Fruit fly (Drosophila melanogaster) whole organism, embryonic: Measurements from ENCODE around the gene Bem46.

Experiments
- Abd-B ChIP-seq: fragments of 200-800 bp; sonication (Bioruptor generic); optimal IDR thresholded peaks from 2 replicates; lab custom pipeline; 2018; ENCODE audit warnings: missing biosample characterization, mild to moderate bottlenecking, missing genetic modification characterization, moderate library complexity
- CG10267 ChIP-seq: fragments of 200-800 bp; sonication (Bioruptor generic); optimal IDR thresholded peaks from 2 replicates; lab custom pipeline; 2018; ENCODE audit warnings: missing biosample characterization, mild to moderate bottlenecking, missing genetic modification characterization, moderate library complexity
- CG10979 ChIP-seq: fragments of 200-800 bp; sonication (Bioruptor generic); optimal IDR thresholded peaks from 2 replicates; lab custom pipeline; 2018; ENCODE audit warnings: missing biosample characterization, mild to moderate bottlenecking, missing genetic modification characterization, moderate library complexity
- CG12659 ChIP-seq: fragments of 200-800 bp; sonication (Bioruptor generic); optimal IDR thresholded peaks from 3 replicates; lab custom pipeline; 2017; ENCODE audit warnings: mild to moderate bottlenecking, missing biosample characterization, missing genetic modification reagents, missing genetic modification characterization
- CG13287 ChIP-seq: fragments of 200-800 bp; sonication (Bioruptor generic); IDR thresholded peaks from 2 replicates; pipeline ENCODE4 v1.3.6; 2022; ENCODE audit warnings: missing biosample characterization, missing genetic modification characterization; ENCODE audit not compliant: partially characterized antibody
- CG1603 ChIP-seq: fragments of 200-800 bp; sonication (Bioruptor generic); optimal IDR thresholded peaks from 2 replicates; lab custom pipeline; 2019; ENCODE audit warnings: missing biosample characterization, mild to moderate bottlenecking, missing genetic modification characterization, moderate library complexity
- CG16813 ChIP-seq: fragments of 200-800 bp; sonication (Bioruptor generic); IDR thresholded peaks from 3 replicates; pipeline ENCODE4 v1.3.6; 2022; ENCODE audit warnings: missing biosample characterization, missing genetic modification characterization; ENCODE audit not compliant: partially characterized antibody
- CG18011 ChIP-seq: fragments of 200-800 bp; sonication (Bioruptor generic); optimal IDR thresholded peaks from 2 replicates; lab custom pipeline; 2017; ENCODE audit warnings: missing biosample characterization, missing genetic modification characterization, mild to moderate bottlenecking, moderate library complexity, missing genotype
- CG2116 ChIP-seq: fragments of 200-800 bp; sonication (Bioruptor generic); optimal IDR thresholded peaks from 3 replicates; lab custom pipeline; 2018; ENCODE audit warnings: missing biosample characterization, mild to moderate bottlenecking, missing genetic modification characterization
- CG42726 ChIP-seq: fragments of 200-800 bp; sonication (Bioruptor generic); IDR thresholded peaks from 2 replicates; pipeline ENCODE4 v1.3.6; 2022; ENCODE audit warnings: missing biosample characterization, missing genetic modification characterization; ENCODE audit not compliant: partially characterized antibody
- CG4360 ChIP-seq: fragments of 200-800 bp; sonication (Bioruptor generic); IDR thresholded peaks from 2 replicates; pipeline ENCODE4 v1.3.6; 2022; ENCODE audit warnings: missing biosample characterization, missing genetic modification characterization
- CG4617 ChIP-seq: fragments of 200-800 bp; sonication (Bioruptor generic); optimal IDR thresholded peaks from 3 replicates; lab custom pipeline; 2016; ENCODE audit warnings: missing biosample characterization, missing genetic modification characterization, borderline replicate concordance
- CG6272 ChIP-seq: fragments of 200-800 bp; sonication (Bioruptor generic); IDR thresholded peaks from 2 replicates; pipeline ENCODE4 v1.3.6; 2022; ENCODE audit warnings: missing biosample characterization, missing genetic modification characterization
- CG6654 ChIP-seq: fragments of 200-800 bp; sonication (Bioruptor generic); optimal IDR thresholded peaks from 2 replicates; lab custom pipeline; 2017; ENCODE audit warnings: missing biosample characterization, mild to moderate bottlenecking, missing genetic modification characterization
- CG6765 ChIP-seq: fragments of 200-800 bp; sonication (Bioruptor generic); optimal IDR thresholded peaks from 3 replicates; lab custom pipeline; 2017; ENCODE audit warnings: missing biosample characterization, mild to moderate bottlenecking, missing genetic modification characterization
- CG7372 ChIP-seq: fragments of 200-800 bp; sonication (Bioruptor generic); IDR thresholded peaks from 2 replicates; pipeline ENCODE4 v1.3.6; 2022; ENCODE audit warnings: missing biosample characterization, missing genetic modification characterization
- CG8478 ChIP-seq: fragments of >200 bp; optimal IDR thresholded peaks from 2 replicates; lab custom pipeline; 2018
- Doc3 ChIP-seq: fragments of 200-800 bp; sonication (Bioruptor generic); IDR thresholded peaks from 3 replicates; pipeline ENCODE4 v1.3.6; 2022; ENCODE audit warnings: missing biosample characterization, missing genetic modification characterization; ENCODE audit not compliant: partially characterized antibody
- Drgx ChIP-seq: fragments of 200-800 bp; sonication (Bioruptor generic); IDR thresholded peaks from 2 replicates; pipeline ENCODE4 v1.3.6; 2022; ENCODE audit warnings: missing biosample characterization, missing genetic modification characterization
- Gsc ChIP-seq: fragments of 200-800 bp; sonication (Bioruptor generic); IDR thresholded peaks from 2 replicates; pipeline ENCODE4 v1.3.6; 2022; ENCODE audit warnings: missing biosample characterization, missing genetic modification characterization
- Med ChIP-seq: fragments of 200-800 bp; sonication (Bioruptor generic); peaks from one replicate; lab custom pipeline; 2016; ENCODE audit warnings: missing biosample characterization, missing genetic modification characterization, mild to moderate bottlenecking, inconsistent platforms, moderate library complexity
- Myb ChIP-seq: fragments of 200-800 bp; sonication (Bioruptor generic); optimal IDR thresholded peaks from 2 replicates; lab custom pipeline; 2016; ENCODE audit warnings: missing biosample characterization, missing genetic modification characterization
- Neu2 ChIP-seq: fragments of 200-800 bp; sonication (Bioruptor generic); optimal IDR thresholded peaks from 3 replicates; lab custom pipeline; 2016; ENCODE audit warnings: missing biosample characterization, missing genetic modification characterization, borderline replicate concordance
- Sry-β ChIP-seq: fragments of 200-800 bp; sonication (Bioruptor generic); optimal IDR thresholded peaks from 2 replicates; lab custom pipeline; 2018; ENCODE audit warnings: missing biosample characterization, mild to moderate bottlenecking, missing genetic modification characterization, moderate library complexity
- Trl ChIP-seq, 3 experiments: fragments of >200 bp in 2 of 3; fragments of 200-800 bp in 1 of 3; sonication (Bioruptor generic) in 1 of 3; optimal IDR thresholded peaks; 2 replicates in 1 of 3; 3 replicates in 2 of 3; lab custom pipeline; 2016 to 2017; ENCODE audit warnings: missing biosample characterization in 1 of 3, missing genetic modification characterization in 1 of 3
- bab2 ChIP-seq: fragments of 200-800 bp; sonication (Bioruptor generic); optimal IDR thresholded peaks from 2 replicates; lab custom pipeline; 2016; ENCODE audit warnings: missing biosample characterization, missing genetic modification characterization
- cg ChIP-seq: fragments of 200-800 bp; sonication (Bioruptor generic); optimal IDR thresholded peaks from 3 replicates; lab custom pipeline; 2019; ENCODE audit warnings: missing biosample characterization, mild to moderate bottlenecking, missing genetic modification characterization, moderate library complexity
- chinmo ChIP-seq: fragments of 200-800 bp; sonication (Bioruptor generic); IDR thresholded peaks from 4 replicates; pipeline ENCODE4 v1.3.6; 2022; ENCODE audit warnings: missing biosample characterization, missing genetic modification characterization; ENCODE audit not compliant: partially characterized antibody
- croc ChIP-seq: fragments of 200-800 bp; sonication (Bioruptor generic); conservative IDR thresholded peaks from 3 replicates; pipeline ENCODE4 v1.3.6; 2022; ENCODE audit warnings: missing biosample characterization, missing genetic modification characterization
- crol ChIP-seq: fragments of 200-800 bp; sonication (Bioruptor generic); IDR thresholded peaks from 2 replicates; pipeline ENCODE4 v1.3.6; 2022; ENCODE audit warnings: missing biosample characterization, missing genetic modification characterization
- ewg ChIP-seq: fragments of 200-800 bp; sonication (Bioruptor generic); optimal IDR thresholded peaks from 3 replicates; lab custom pipeline; 2017; ENCODE audit warnings: mild to moderate bottlenecking, missing biosample characterization, missing genetic modification reagents, missing genetic modification characterization
- gcm ChIP-seq: fragments of 200-800 bp; sonication (Bioruptor generic); optimal IDR thresholded peaks from 2 replicates; lab custom pipeline; 2019; ENCODE audit warnings: missing biosample characterization, mild to moderate bottlenecking, missing genetic modification characterization, moderate library complexity
- gfzf ChIP-seq: fragments of 200-800 bp; sonication (Bioruptor generic); optimal IDR thresholded peaks from 2 replicates; lab custom pipeline; 2016; ENCODE audit warnings: missing biosample characterization, mild to moderate bottlenecking, missing genetic modification characterization, moderate library complexity
- hbn ChIP-seq: fragments of 200-800 bp; sonication (Bioruptor generic); IDR thresholded peaks from 2 replicates; pipeline ENCODE4 v1.3.6; 2022; ENCODE audit warnings: missing biosample characterization, missing genetic modification characterization; ENCODE audit not compliant: partially characterized antibody
- hth ChIP-seq: fragments of >200 bp; optimal IDR thresholded peaks from 2 replicates; lab custom pipeline; 2017; ENCODE audit warnings: inconsistent platforms
- org-1 ChIP-seq: fragments of 200-800 bp; sonication (Bioruptor generic); optimal IDR thresholded peaks from 2 replicates; lab custom pipeline; 2017; ENCODE audit warnings: missing biosample characterization, missing genetic modification characterization
- row ChIP-seq: fragments of 200-800 bp; sonication (Bioruptor generic); IDR thresholded peaks from 3 replicates; pipeline ENCODE4 v1.3.6; 2022; ENCODE audit warnings: missing biosample characterization, missing genetic modification characterization
- salm ChIP-seq: fragments of 200-800 bp; sonication (Bioruptor generic); optimal IDR thresholded peaks from 2 replicates; lab custom pipeline; 2018; ENCODE audit warnings: missing biosample characterization, mild to moderate bottlenecking, missing genetic modification characterization
- sens ChIP-seq: fragments of 200-800 bp; sonication (Bioruptor generic); peaks from one replicate; lab custom pipeline; 2016; ENCODE audit warnings: missing biosample characterization, missing genetic modification characterization
- sim ChIP-seq: fragments of 200-800 bp; sonication (Bioruptor generic); IDR thresholded peaks from 2 replicates; pipeline ENCODE4 v1.3.6; 2022; ENCODE audit warnings: missing biosample characterization, missing genetic modification characterization
- stwl ChIP-seq: fragments of 200-800 bp; sonication (Bioruptor generic); optimal IDR thresholded peaks from 3 replicates; lab custom pipeline; 2018; ENCODE audit warnings: missing biosample characterization, mild to moderate bottlenecking, missing genetic modification characterization, moderate library complexity
- zf30C ChIP-seq: fragments of 200-800 bp; sonication (Bioruptor generic); optimal IDR thresholded peaks from 3 replicates; lab custom pipeline; 2018; ENCODE audit warnings: missing biosample characterization, mild to moderate bottlenecking, missing genetic modification characterization
- zfh2 ChIP-seq: fragments of 200-800 bp; sonication (Bioruptor generic); optimal IDR thresholded peaks from 2 replicates; lab custom pipeline; 2016; ENCODE audit warnings: missing biosample characterization, missing genetic modification characterization

Gene Bem46

DNA sequence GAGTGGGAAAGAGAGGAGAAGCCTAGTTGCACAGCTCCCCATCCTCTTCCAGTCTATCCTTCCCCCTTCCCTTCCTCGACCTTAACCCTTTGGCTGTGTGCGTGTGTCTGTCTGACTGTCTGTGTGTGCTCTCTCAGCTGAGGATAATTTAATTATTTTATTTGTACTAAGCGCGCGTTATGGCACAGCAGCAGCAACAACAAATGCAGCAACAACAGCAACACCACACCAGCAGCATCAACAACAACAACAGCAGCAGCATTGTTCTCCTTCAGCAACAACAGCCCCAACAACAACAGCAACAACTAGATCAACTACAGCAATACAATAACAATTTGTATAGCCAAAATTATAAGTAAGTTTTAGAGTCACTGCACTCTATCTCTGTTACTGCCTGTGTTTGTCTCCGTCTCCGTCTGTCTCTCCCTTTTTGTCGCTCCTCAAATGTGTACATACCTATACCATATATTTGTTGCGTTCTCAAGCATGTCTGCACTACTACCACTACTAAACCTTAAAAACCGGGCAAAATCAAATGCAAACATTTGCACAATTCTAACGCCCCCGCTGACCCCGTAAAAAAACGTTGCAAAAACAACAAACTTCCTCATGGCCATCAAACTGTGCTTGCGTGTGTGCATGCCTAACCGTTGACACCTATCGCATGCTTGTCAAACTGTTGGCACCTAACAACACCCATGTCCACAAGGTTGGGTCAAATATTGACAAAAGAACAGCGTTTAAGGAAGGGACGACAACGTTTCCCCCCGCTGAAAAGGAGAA is 42.3 kb upstream of the Bem46 start (continued):
- TF ChIP-seq CG6272 (no peak), Drgx (GFP tag; lab: Robert Waterston, UW) (no peak)

dm6 chr2L:2954472-2954871 is 33.4 kb upstream of the Bem46 start, which contains the start of gene Rbp9:
Gene Rbp9, plus strand, starts transcription at chr2L:2954762.
- TF ChIP-seq stwl (tag; lab: Kevin White, UChicago) (peak; percentile 92), gfzf (peak; percentile 41), CG16813 (GFP tag; lab: Robert Waterston, UW) (0 out of 3 replicates have a peak, but pooled peaks have one; percentile 24), Myb (peak; percentile 7), CG13287 (GFP tag; lab: Robert Waterston, UW) (no peak), CG10267 (tag; lab: Kevin White, UChicago) (peak; percentile 41), Abd-B (GFP tag; lab: Kevin White, UChicago) (no peak), CG1603 (tag; lab: Kevin White, UChicago) (peak; percentile 43)

DNA sequence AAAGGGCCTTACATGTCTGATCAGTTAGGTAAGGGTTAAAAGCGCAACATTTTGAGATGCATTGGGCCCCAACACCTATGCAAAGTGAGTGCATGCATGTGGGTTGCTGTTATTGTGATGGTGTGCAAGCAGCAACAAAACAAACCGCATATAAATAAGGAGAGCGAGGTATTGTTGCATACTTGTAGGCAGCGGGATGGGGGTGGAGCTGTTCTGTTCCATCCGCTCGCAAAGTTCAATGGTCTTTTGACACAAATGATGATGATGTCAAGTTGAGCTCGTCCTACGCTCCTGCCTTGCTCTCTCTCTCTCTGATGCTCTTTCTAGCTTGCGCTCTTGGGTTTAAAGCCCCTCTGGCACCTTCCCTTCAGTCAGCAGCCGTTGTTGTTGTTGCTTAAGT is 32.3 kb upstream of the Bem46 start:
- no peak for TF ChIP-seq Doc3 (GFP tag; lab: Robert Waterston, UW)
- peak; percentile 45 to 55 for TF ChIP-seq Trl (optimal IDR thresholded peaks at IDR 0.05; lab: Kevin White, UChicago)
- TF ChIP-seq Trl (GFP tag; optimal IDR thresholded peaks at IDR 0.05; lab: Kevin White, UChicago): no peak
- peak; percentile 82 for TF ChIP-seq CG6654 (GFP tag; lab: Kevin White, UChicago)
- TF ChIP-seq salm (tag; lab: Kevin White, UChicago): no peak
- no peak for TF ChIP-seq CG12659
- TF ChIP-seq Gsc (GFP tag; lab: Robert Waterston, UW): no peak
- no peak for TF ChIP-seq CG42726
- TF ChIP-seq crol (GFP tag; lab: Robert Waterston, UW): peak; percentile 27; the same call in 1 of the 2 replicates
- TF ChIP-seq Sry-β: no peak
- TF ChIP-seq hbn (GFP tag; lab: Robert Waterston, UW): no peak
- no peak for TF ChIP-seq CG4617 (GFP tag; lab: Kevin White, UChicago)
- no peak for TF ChIP-seq row
- no peak for TF ChIP-seq Neu2 (GFP tag; lab: Kevin White, UChicago)
- peak; percentile 79 for TF ChIP-seq CG4360 (GFP tag; lab: Robert Waterston, UW)
- no peak for TF ChIP-seq croc
- peak; percentile 51 for TF ChIP-seq cg (GFP tag; lab: Kevin White, UChicago)
- no peak for TF ChIP-seq CG10979 (tag; lab: Kevin White, UChicago)
- TF ChIP-seq org-1 (GFP tag; lab: Kevin White, UChicago): no peak
- TF ChIP-seq chinmo (GFP tag; lab: Robert Waterston, UW): peak; percentile 33; the same call in 1 of the 4 replicates
- TF ChIP-seq hth (lab: Kevin White, UChicago): no peak
- TF ChIP-seq CG8478 (lab: Kevin White, UChicago): peak; percentile 19
- no peak for TF ChIP-seq zfh2 (GFP tag; lab: Kevin White, UChicago)
- TF ChIP-seq Med: peak; percentile 3
- no peak for TF ChIP-seq CG6765 (GFP tag; lab: Kevin White, UChicago)

DNA sequence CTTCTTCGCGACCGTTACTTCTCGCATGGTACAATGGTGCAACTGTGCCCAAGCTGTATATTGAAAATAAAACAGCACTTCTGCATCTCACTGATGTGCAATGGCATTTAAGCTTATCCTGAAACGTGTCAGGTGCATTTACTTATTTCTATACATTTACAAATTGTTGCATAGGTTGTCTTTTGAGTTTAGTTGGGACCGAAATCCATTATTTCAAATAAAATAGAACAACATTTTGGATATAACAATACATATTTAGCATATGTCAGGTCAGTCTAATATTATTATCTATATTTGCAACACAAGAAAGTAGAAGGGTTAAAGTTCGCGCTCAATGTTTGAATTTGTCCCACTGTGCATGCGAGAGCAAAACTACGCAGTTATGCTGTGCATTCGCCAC is 31.6 kb upstream of the Bem46 start:
- TF ChIP-seq Myb (no peak), CG7372 (GFP tag; lab: Robert Waterston, UW) (no peak), CG18011 (no peak), bab2 (no peak), CG2116 (GFP tag; lab: Kevin White, UChicago) (no peak), ewg (no peak), CG1603 (tag; lab: Kevin White, UChicago) (no peak), zf30C (GFP tag; lab: Kevin White, UChicago) (no peak), Drgx (GFP tag; lab: Robert Waterston, UW) (0 out of 2 replicates have a peak, but pooled peaks have one; percentile 11), sim (no peak), sens (GFP tag; lab: Kevin White, UChicago) (peak; percentile 75), gcm (GFP tag; lab: Kevin White, UChicago) (no peak)
